Worm (Caenorhabditis elegans) whole organism, late embryonic: ENCODE measurements around the gene nhr-43.

Experiments
- ceh-14 ChIP-seq: sonication (generic microtip); optimal IDR thresholded peaks from 2 replicates; lab custom pipeline; 2016; ENCODE audit warnings: missing genotype, missing genetic modification characterization, missing compliant biosample characterization
- ceh-45 ChIP-seq: fragments of 200-800 bp; sonication (Bioruptor generic); IDR thresholded peaks from 2 replicates; pipeline ENCODE4 v1.3.6; 2022; ENCODE audit warnings: missing genetic modification reagents, missing genetic modification characterization, missing compliant biosample characterization
- dmd-4 ChIP-seq: sonication (generic microtip); optimal IDR thresholded peaks from 2 replicates; lab custom pipeline; 2016; ENCODE audit warnings: borderline replicate concordance, missing genetic modification characterization, missing compliant biosample characterization
- elt-2 ChIP-seq: sonication (generic microtip); optimal IDR thresholded peaks from 2 replicates; lab custom pipeline; 2016; ENCODE audit warnings: missing genetic modification reagents, missing genetic modification characterization, missing compliant biosample characterization
- fax-1 ChIP-seq: sonication (generic microtip); optimal IDR thresholded peaks from 2 replicates; lab custom pipeline; 2016; ENCODE audit warnings: missing genotype, missing genetic modification characterization, missing compliant biosample characterization
- hlh-30 ChIP-seq: sonication (generic microtip); optimal IDR thresholded peaks from 2 replicates; lab custom pipeline; 2017; ENCODE audit warnings: antibody characterized with exemption, missing genetic modification characterization, missing compliant biosample characterization; ENCODE audit not compliant: insufficient read depth
- hlh-6 ChIP-seq: sonication (generic microtip); optimal IDR thresholded peaks from 2 replicates; lab custom pipeline; 2016; ENCODE audit warnings: missing genotype, missing genetic modification characterization, missing compliant biosample characterization
- nfya-1 ChIP-seq: sonication (generic microtip); optimal IDR thresholded peaks from 2 replicates; lab custom pipeline; 2017; ENCODE audit warnings: missing genetic modification characterization, mild to moderate bottlenecking, missing compliant biosample characterization, antibody characterized with exemption, moderate library complexity
- nhr-232 ChIP-seq: sonication (generic microtip); optimal IDR thresholded peaks from 2 replicates; lab custom pipeline; 2016; ENCODE audit warnings: missing genetic modification characterization, missing compliant biosample characterization
- pag-3 ChIP-seq: sonication (generic microtip); optimal IDR thresholded peaks from 2 replicates; lab custom pipeline; 2016; ENCODE audit warnings: missing compliant biosample characterization, missing genetic modification characterization, borderline replicate concordance
- pat-9 ChIP-seq: fragments of 200-800 bp; sonication (Bioruptor generic); optimal IDR thresholded peaks from 2 replicates; lab custom pipeline; 2018; ENCODE audit warnings: mild to moderate bottlenecking, missing genetic modification characterization, moderate library complexity, missing compliant biosample characterization
- pqm-1 ChIP-seq: sonication (generic microtip); optimal IDR thresholded peaks from 2 replicates; lab custom pipeline; 2016; ENCODE audit warnings: missing genetic modification characterization, missing compliant biosample characterization
- rnt-1 ChIP-seq: sonication (generic microtip); optimal IDR thresholded peaks from 2 replicates; lab custom pipeline; 2016; ENCODE audit warnings: missing genetic modification characterization, missing compliant biosample characterization
- zip-5 ChIP-seq: sonication (generic microtip); optimal IDR thresholded peaks from 2 replicates; lab custom pipeline; 2016; ENCODE audit warnings: missing genetic modification characterization, missing compliant biosample characterization

- no peak for TF ChIP-seq hlh-30 (tag; lab: Kevin White, UChicago)
- TF ChIP-seq pag-3: no peak
- no peak for TF ChIP-seq dmd-4 (tag; lab: Kevin White, UChicago)
- TF ChIP-seq hlh-6: no peak
- TF ChIP-seq nfya-1: peak; percentile 16
- no peak for TF ChIP-seq nhr-232 (tag; lab: Kevin White, UChicago)
- TF ChIP-seq ceh-14 (tag; lab: Kevin White, UChicago): peak; percentile 64
- TF ChIP-seq elt-2 (tag; lab: Kevin White, UChicago): no peak
- no peak for TF ChIP-seq pat-9
- no peak for TF ChIP-seq fax-1
- TF ChIP-seq ceh-45 (GFP tag; lab: Robert Waterston, UW): no peak
- no peak for TF ChIP-seq rnt-1
- no peak for TF ChIP-seq pqm-1
- no peak for TF ChIP-seq zip-5
Measured at ce11 chrIV:11871898-11872297, 27.5 kb upstream of the nhr-43 start.
